Fruit fly (Drosophila melanogaster) whole organism, embryonic: Measurements from ENCODE around the gene car.

ENCODE experiments used
- Asciz ChIP-seq: fragments of 200-800 bp; sonication (Bioruptor generic); optimal IDR thresholded peaks from 2 replicates; lab custom pipeline; 2017; ENCODE audit warnings: missing biosample characterization, mild to moderate bottlenecking, missing genetic modification characterization, missing genetic modification reagents
- B-H1 ChIP-seq: fragments of 200-800 bp; sonication (Bioruptor generic); IDR thresholded peaks from 3 replicates; pipeline ENCODE4 v1.3.6; 2022; ENCODE audit warnings: missing biosample characterization, missing genetic modification characterization
- CG10147 ChIP-seq: fragments of 200-800 bp; sonication (Bioruptor generic); optimal IDR thresholded peaks from 2 replicates; lab custom pipeline; 2019; ENCODE audit warnings: missing biosample characterization, mild to moderate bottlenecking, missing genetic modification characterization, moderate library complexity
- CG1233 ChIP-seq: fragments of 200-800 bp; sonication (Bioruptor generic); optimal IDR thresholded peaks from 4 replicates; lab custom pipeline; 2018; ENCODE audit warnings: missing biosample characterization, mild to moderate bottlenecking, missing genetic modification characterization
- CG13296 ChIP-seq: fragments of 200-800 bp; sonication (Bioruptor generic); optimal IDR thresholded peaks from 3 replicates; lab custom pipeline; 2018; ENCODE audit warnings: missing biosample characterization, mild to moderate bottlenecking, missing genetic modification characterization
- CG1603 ChIP-seq: fragments of 200-800 bp; sonication (Bioruptor generic); optimal IDR thresholded peaks from 2 replicates; lab custom pipeline; 2019; ENCODE audit warnings: missing biosample characterization, mild to moderate bottlenecking, missing genetic modification characterization, moderate library complexity
- CG16779 ChIP-seq: fragments of 200-800 bp; sonication (Bioruptor generic); IDR thresholded peaks from 2 replicates; pipeline ENCODE4 v1.3.6; 2022; ENCODE audit warnings: missing biosample characterization, missing genetic modification characterization
- CG18619 ChIP-seq: fragments of 200-800 bp; sonication (Bioruptor generic); optimal IDR thresholded peaks from 3 replicates; lab custom pipeline; 2017; ENCODE audit warnings: missing biosample characterization, mild to moderate bottlenecking, missing genetic modification characterization
- CG31388 ChIP-seq: fragments of 200-800 bp; sonication (Bioruptor generic); optimal IDR thresholded peaks from 2 replicates; lab custom pipeline; 2016; ENCODE audit warnings: missing biosample characterization, missing genetic modification characterization
- CG32532 ChIP-seq: fragments of 200-800 bp; sonication (Bioruptor generic); IDR thresholded peaks from 2 replicates; pipeline ENCODE4 v1.3.6; 2022; ENCODE audit warnings: missing biosample characterization, missing genetic modification characterization
- CG32767 ChIP-seq: fragments of 200-800 bp; sonication (Bioruptor generic); IDR thresholded peaks from 2 replicates; pipeline ENCODE4 v1.3.6; 2022; ENCODE audit warnings: missing biosample characterization, missing genetic modification characterization
- CG3281 ChIP-seq: fragments of 200-800 bp; sonication (Bioruptor generic); optimal IDR thresholded peaks from 3 replicates; lab custom pipeline; 2017; ENCODE audit warnings: missing biosample characterization, mild to moderate bottlenecking, missing genetic modification characterization
- CG34376 ChIP-seq: fragments of 200-800 bp; sonication (Bioruptor generic); optimal IDR thresholded peaks from 2 replicates; lab custom pipeline; 2018; ENCODE audit warnings: missing biosample characterization, mild to moderate bottlenecking, missing genetic modification characterization
- CG3847 ChIP-seq: fragments of 200-800 bp; sonication (Bioruptor generic); IDR thresholded peaks from 2 replicates; pipeline ENCODE4 v1.3.6; 2022; ENCODE audit warnings: missing biosample characterization, missing genetic modification characterization
- CG8290 ChIP-seq, 3 experiments: fragments of 200-800 bp; sonication (Bioruptor generic); optimal IDR thresholded peaks; 2 replicates each; lab custom pipeline; 2016 to 2019; ENCODE audit warnings: missing biosample characterization in 3 of 3, missing genetic modification characterization in 3 of 3, mild to moderate bottlenecking in 2 of 3, moderate library complexity in 1 of 3
- CG8924 ChIP-seq: fragments of 200-800 bp; optimal IDR thresholded peaks from 3 replicates; lab custom pipeline; 2019; ENCODE audit warnings: missing biosample characterization, mild to moderate bottlenecking, missing genetic modification characterization, moderate library complexity
- CG9932 ChIP-seq: fragments of 200-800 bp; sonication (Bioruptor generic); IDR thresholded peaks from 2 replicates; pipeline ENCODE4 v1.3.6; 2022; ENCODE audit warnings: missing biosample characterization, missing genetic modification characterization
- D19A ChIP-seq: fragments of 200-800 bp; optimal IDR thresholded peaks from 3 replicates; lab custom pipeline; 2019; ENCODE audit warnings: missing biosample characterization, mild to moderate bottlenecking, missing genetic modification characterization, moderate library complexity
- Deaf1 ChIP-seq: fragments of 200-800 bp; optimal IDR thresholded peaks from 3 replicates; lab custom pipeline; 2019; ENCODE audit warnings: missing biosample characterization, mild to moderate bottlenecking, missing genetic modification characterization, moderate library complexity
- Dip3 ChIP-seq: fragments of 200-800 bp; sonication (Bioruptor generic); optimal IDR thresholded peaks from 3 replicates; lab custom pipeline; 2016; ENCODE audit warnings: missing biosample characterization, missing genetic modification characterization
- Dll ChIP-seq: fragments of 200-800 bp; sonication (Bioruptor generic); IDR thresholded peaks from 4 replicates; pipeline ENCODE4 v1.3.6; 2022; ENCODE audit warnings: missing biosample characterization, missing genetic modification characterization; ENCODE audit not compliant: partially characterized antibody
- Dref ChIP-seq: fragments of 200-800 bp; sonication (Bioruptor generic); IDR thresholded peaks from 2 replicates; pipeline ENCODE4 v1.3.6; 2022; ENCODE audit warnings: missing biosample characterization, missing genetic modification characterization
- Fer1 ChIP-seq: fragments of 200-800 bp; sonication (Bioruptor generic); optimal IDR thresholded peaks from 2 replicates; lab custom pipeline; 2017; ENCODE audit warnings: missing biosample characterization, mild to moderate bottlenecking, missing genetic modification characterization
- HHEX ChIP-seq: fragments of 200-800 bp; sonication (Bioruptor generic); optimal IDR thresholded peaks from 3 replicates; lab custom pipeline; 2017; ENCODE audit warnings: missing biosample characterization, mild to moderate bottlenecking, missing genetic modification characterization, missing genetic modification reagents
- NFAT ChIP-seq: fragments of 200-800 bp; sonication (Bioruptor generic); IDR thresholded peaks from 2 replicates; pipeline ENCODE4 v1.3.6; 2022; ENCODE audit warnings: missing biosample characterization, missing genetic modification characterization
- Pdp1 ChIP-seq, 2 experiments: fragments of 200-800 bp; sonication (Bioruptor generic); optimal IDR thresholded peaks; 3 replicates each; lab custom pipeline; 2016; ENCODE audit warnings: missing biosample characterization in 2 of 2, missing genetic modification characterization in 2 of 2, mild to moderate bottlenecking in 1 of 2, moderate library complexity in 1 of 2
- Rfx ChIP-seq: fragments of 200-800 bp; sonication (Bioruptor generic); IDR thresholded peaks from 2 replicates; pipeline ENCODE4 v1.3.6; 2022; ENCODE audit warnings: missing biosample characterization, missing genetic modification characterization
- Scr ChIP-seq: fragments of 200-800 bp; sonication (Bioruptor generic); IDR thresholded peaks from 2 replicates; pipeline ENCODE4 v1.3.6; 2022; ENCODE audit warnings: missing biosample characterization, missing genetic modification characterization; ENCODE audit not compliant: partially characterized antibody
- Taf1 ChIP-seq: fragments of 200-800 bp; sonication (Bioruptor generic); IDR thresholded peaks from 2 replicates; pipeline ENCODE4 v1.3.6; 2022; ENCODE audit warnings: missing biosample characterization, missing genetic modification characterization
- bbx ChIP-seq: fragments of 200-800 bp; sonication (Bioruptor generic); IDR thresholded peaks from 2 replicates; pipeline ENCODE4 v1.3.6; 2022; ENCODE audit warnings: missing biosample characterization, missing genetic modification characterization; ENCODE audit not compliant: partially characterized antibody
- cg ChIP-seq: fragments of 200-800 bp; sonication (Bioruptor generic); optimal IDR thresholded peaks from 3 replicates; lab custom pipeline; 2019; ENCODE audit warnings: missing biosample characterization, mild to moderate bottlenecking, missing genetic modification characterization, moderate library complexity
- crol ChIP-seq: fragments of 200-800 bp; sonication (Bioruptor generic); IDR thresholded peaks from 2 replicates; pipeline ENCODE4 v1.3.6; 2022; ENCODE audit warnings: missing biosample characterization, missing genetic modification characterization
- cwo ChIP-seq: fragments of 200-800 bp; sonication (Bioruptor generic); optimal IDR thresholded peaks from 3 replicates; lab custom pipeline; 2017; ENCODE audit warnings: missing biosample characterization, missing genetic modification characterization, mild to moderate bottlenecking, moderate library complexity, missing genetic modification reagents
- ewg ChIP-seq: fragments of 200-800 bp; sonication (Bioruptor generic); optimal IDR thresholded peaks from 3 replicates; lab custom pipeline; 2017; ENCODE audit warnings: mild to moderate bottlenecking, missing biosample characterization, missing genetic modification reagents, missing genetic modification characterization
- exex ChIP-seq: fragments of 200-800 bp; sonication (Bioruptor generic); optimal IDR thresholded peaks from 4 replicates; lab custom pipeline; 2018; ENCODE audit warnings: missing biosample characterization, mild to moderate bottlenecking, missing genetic modification characterization, moderate library complexity
- gro ChIP-seq: fragments of 200-800 bp; sonication (Bioruptor generic); optimal IDR thresholded peaks from 2 replicates; lab custom pipeline; 2016; ENCODE audit warnings: missing biosample characterization, missing genetic modification characterization
- gt ChIP-seq: fragments of 200-800 bp; sonication (Bioruptor generic); IDR thresholded peaks from 2 replicates; pipeline ENCODE4 v1.3.6; 2022; ENCODE audit warnings: missing biosample characterization, missing genetic modification characterization
- ham ChIP-seq: fragments of 200-800 bp; sonication (Bioruptor generic); IDR thresholded peaks from 2 replicates; pipeline ENCODE4 v1.3.6; 2022; ENCODE audit warnings: missing biosample characterization, missing genetic modification characterization
- her ChIP-seq: fragments of 200-800 bp; sonication (Bioruptor generic); optimal IDR thresholded peaks from 2 replicates; lab custom pipeline; 2016; ENCODE audit warnings: missing biosample characterization, missing genetic modification characterization
- jing ChIP-seq: fragments of 200-800 bp; sonication (Bioruptor generic); optimal IDR thresholded peaks from 2 replicates; lab custom pipeline; 2018; ENCODE audit warnings: missing biosample characterization, mild to moderate bottlenecking, missing genetic modification characterization
- kah ChIP-seq: fragments of 200-800 bp; sonication (Bioruptor generic); optimal IDR thresholded peaks from 2 replicates; lab custom pipeline; 2018; ENCODE audit warnings: missing biosample characterization, mild to moderate bottlenecking, missing genetic modification characterization
- kay ChIP-seq: fragments of 200-800 bp; sonication (Bioruptor generic); optimal IDR thresholded peaks from 2 replicates; lab custom pipeline; 2016; ENCODE audit warnings: missing biosample characterization, missing genetic modification characterization
- lab ChIP-seq: fragments of 200-800 bp; sonication (Bioruptor generic); optimal IDR thresholded peaks from 3 replicates; lab custom pipeline; 2017; ENCODE audit warnings: missing biosample characterization, missing genetic modification characterization, mild to moderate bottlenecking, moderate library complexity, missing genetic modification reagents
- lbe ChIP-seq: fragments of 200-800 bp; sonication (Bioruptor generic); optimal IDR thresholded peaks from 2 replicates; lab custom pipeline; 2016; ENCODE audit warnings: missing biosample characterization, mild to moderate bottlenecking, missing genetic modification characterization
- schlank ChIP-seq: fragments of 200-800 bp; sonication (Bioruptor generic); optimal IDR thresholded peaks from 2 replicates; lab custom pipeline; 2018; ENCODE audit warnings: missing biosample characterization, mild to moderate bottlenecking, missing genetic modification characterization
- so ChIP-seq: fragments of 200-800 bp; sonication (Bioruptor generic); IDR thresholded peaks from 3 replicates; pipeline ENCODE4 v1.3.6; 2022; ENCODE audit warnings: missing biosample characterization, missing genetic modification characterization
- trem ChIP-seq: fragments of 200-800 bp; optimal IDR thresholded peaks from 3 replicates; lab custom pipeline; 2019; ENCODE audit warnings: missing biosample characterization, mild to moderate bottlenecking, missing genetic modification characterization, moderate library complexity
- unpg ChIP-seq: fragments of 200-800 bp; sonication (Bioruptor generic); optimal IDR thresholded peaks from 3 replicates; lab custom pipeline; 2018; ENCODE audit warnings: missing biosample characterization, mild to moderate bottlenecking, missing genetic modification characterization, moderate library complexity

car gene

DNA sequence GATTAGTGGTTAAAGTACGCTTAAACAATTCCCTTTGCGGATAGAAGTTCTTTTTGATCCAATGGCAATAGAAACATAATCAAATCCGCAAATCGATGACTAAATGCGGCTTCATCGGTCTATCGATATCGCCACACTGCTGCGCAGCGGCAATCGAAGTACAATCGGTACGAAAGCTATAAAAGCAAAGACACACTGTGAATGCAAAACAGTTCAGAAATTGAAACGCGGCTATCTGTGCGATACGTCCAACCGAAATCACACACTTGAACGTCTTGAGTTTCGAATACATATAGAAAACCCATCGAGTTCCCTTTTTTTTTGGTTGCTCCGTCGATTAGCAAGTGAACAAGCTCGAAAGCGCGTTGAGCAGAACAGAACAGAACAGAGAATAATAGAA lies 39.2 kb downstream of the car start, which contains the start of gene CG14207 (continued):
- TF ChIP-seq Dll (GFP tag; lab: Robert Waterston, UW): peak; percentile 67
- peak; percentile 9; the same call in 1 of the 2 replicates for TF ChIP-seq CG32532 (GFP tag; lab: Robert Waterston, UW)
- TF ChIP-seq lbe (GFP tag; lab: Kevin White, UChicago): peak; percentile 42
- no peak for TF ChIP-seq Taf1 (GFP tag; lab: Robert Waterston, UW)
- TF ChIP-seq unpg (GFP tag; lab: Kevin White, UChicago): peak; percentile 6
- TF ChIP-seq Fer1 (GFP tag; lab: Kevin White, UChicago): peak; percentile 28
- peak; percentile 35; the same call in 1 of the 2 replicates for TF ChIP-seq Rfx (GFP tag; lab: Robert Waterston, UW)
- peak; percentile 40 for TF ChIP-seq ewg (GFP tag; lab: Kevin White, UChicago)
- TF ChIP-seq CG32767 (GFP tag; lab: Robert Waterston, UW): peak; percentile 24; the same call in 1 of the 2 replicates
- no peak for TF ChIP-seq CG1233
- no peak for TF ChIP-seq Asciz (GFP tag; lab: Kevin White, UChicago)
- TF ChIP-seq D19A: peak; percentile 20
- no peak for TF ChIP-seq jing (GFP tag; lab: Kevin White, UChicago)
- TF ChIP-seq so: peak; percentile 37; the same call in 1 of the 3 replicates
- peak; percentile 10 for TF ChIP-seq schlank (tag; lab: Kevin White, UChicago)
- no peak for TF ChIP-seq CG8290 (GFP tag; optimal IDR thresholded peaks at IDR 0.05; lab: Kevin White, UChicago)
- peak in 1 of 2 experiments; percentile 63 for TF ChIP-seq CG8290 (tag; optimal IDR thresholded peaks at IDR 0.05; lab: Kevin White, UChicago)
- peak; percentile 44 for TF ChIP-seq HHEX (GFP tag; lab: Kevin White, UChicago)
- no peak for TF ChIP-seq cwo (GFP tag; lab: Kevin White, UChicago)
- TF ChIP-seq CG18619 (GFP tag; lab: Kevin White, UChicago): no peak
- peak; percentile 10 for TF ChIP-seq Deaf1 (tag; lab: Kevin White, UChicago)
- 0 out of 2 replicates have a peak, but pooled peaks have one; percentile 40 for TF ChIP-seq CG16779
- peak; percentile 49 for TF ChIP-seq her (GFP tag; lab: Kevin White, UChicago)
- peak; percentile 51 for TF ChIP-seq gro (GFP tag; lab: Kevin White, UChicago)
- TF ChIP-seq CG3847 (GFP tag; lab: Robert Waterston, UW): 0 out of 2 replicates have a peak, but pooled peaks have one; percentile 15
- TF ChIP-seq bbx (GFP tag; lab: Robert Waterston, UW): peak; percentile 80
- TF ChIP-seq trem (tag; lab: Kevin White, UChicago): peak; percentile 29
- TF ChIP-seq, all 482 proteins: peak for 143

DNA sequence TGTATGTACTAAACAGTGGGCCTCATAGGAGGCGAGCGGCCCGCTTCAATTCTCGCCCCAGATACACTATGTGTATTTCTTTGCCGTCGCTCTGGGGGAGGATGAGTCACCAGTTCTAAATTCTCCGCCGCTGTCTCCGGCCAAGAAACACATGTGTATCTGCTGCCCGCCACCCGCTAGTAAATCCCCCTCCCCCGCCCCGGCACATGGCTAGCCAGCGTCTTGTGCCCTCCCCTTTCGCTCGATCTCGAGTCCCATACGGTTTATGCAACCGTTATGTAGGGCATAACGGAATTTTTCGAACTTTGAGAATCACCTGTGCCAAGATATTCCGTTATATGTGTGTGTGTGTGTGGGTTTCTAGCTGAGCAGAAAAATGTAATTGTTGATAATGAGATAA lies 40.1 kb downstream of the car start:
- TF ChIP-seq ham (GFP tag; lab: Robert Waterston, UW) (no peak), Pdp1 (GFP tag; optimal IDR thresholded peaks at IDR 0.05; lab: Kevin White, UChicago) (peak in 1 of 2 experiments; percentile 85), CG3281 (GFP tag; lab: Kevin White, UChicago) (no peak), gt (GFP tag; lab: Robert Waterston, UW) (no peak), Taf1 (GFP tag; lab: Robert Waterston, UW) (no peak), Dref (GFP tag; lab: Robert Waterston, UW) (0 out of 2 replicates have a peak, but pooled peaks have one; percentile 15), B-H1 (GFP tag; lab: Robert Waterston, UW) (no peak), CG34376 (GFP tag; lab: Kevin White, UChicago) (peak; percentile 0), Dip3 (GFP tag; lab: Kevin White, UChicago) (no peak), CG31388 (GFP tag; lab: Kevin White, UChicago) (no peak), CG13296 (GFP tag; lab: Kevin White, UChicago) (no peak), Scr (no peak), kah (GFP tag; lab: Kevin White, UChicago) (peak; percentile 42), CG8924 (tag; lab: Kevin White, UChicago) (no peak), CG9932 (GFP tag; lab: Robert Waterston, UW) (no peak), exex (tag; lab: Kevin White, UChicago) (peak; percentile 32), kay (GFP tag; lab: Kevin White, UChicago) (peak; percentile 80), Rfx (GFP tag; lab: Robert Waterston, UW) (0 out of 2 replicates have a peak, but pooled peaks have one; percentile 49), CG10147 (GFP tag; lab: Kevin White, UChicago) (no peak), CG32767 (GFP tag; lab: Robert Waterston, UW) (peak; percentile 49; the same call in 1 of the 2 replicates), CG1603 (tag; lab: Kevin White, UChicago) (no peak), bbx (GFP tag; lab: Robert Waterston, UW) (0 out of 2 replicates have a peak, but pooled peaks have one; percentile 20), lab (GFP tag; lab: Kevin White, UChicago) (peak; percentile 11), NFAT (GFP tag; lab: Robert Waterston, UW) (peak; percentile 53; the same call in 1 of the 2 replicates), crol (peak; percentile 96), cg (GFP tag; lab: Kevin White, UChicago) (peak; percentile 23)
